Worm (Caenorhabditis elegans) whole organism, L4/young adult: ENCODE data around the gene cnc-6.

Experiments used
- W03F9.2 ChIP-seq: fragments of 150-350 bp; optimal IDR thresholded peaks from 2 replicates; lab custom pipeline; 2014; ENCODE audit warnings: missing biosample characterization, missing genetic modification characterization
- dao-5 ChIP-seq: sonication (generic microtip); optimal IDR thresholded peaks from 2 replicates; lab custom pipeline; 2016; ENCODE audit warnings: missing genotype, missing genetic modification characterization, moderate library complexity, missing compliant biosample characterization
- him-1 ChIP-seq: sonication (generic microtip); optimal IDR thresholded peaks from 2 replicates; lab custom pipeline; 2016; ENCODE audit warnings: missing genotype, missing genetic modification reagents, missing genetic modification characterization, missing compliant biosample characterization

DNA sequence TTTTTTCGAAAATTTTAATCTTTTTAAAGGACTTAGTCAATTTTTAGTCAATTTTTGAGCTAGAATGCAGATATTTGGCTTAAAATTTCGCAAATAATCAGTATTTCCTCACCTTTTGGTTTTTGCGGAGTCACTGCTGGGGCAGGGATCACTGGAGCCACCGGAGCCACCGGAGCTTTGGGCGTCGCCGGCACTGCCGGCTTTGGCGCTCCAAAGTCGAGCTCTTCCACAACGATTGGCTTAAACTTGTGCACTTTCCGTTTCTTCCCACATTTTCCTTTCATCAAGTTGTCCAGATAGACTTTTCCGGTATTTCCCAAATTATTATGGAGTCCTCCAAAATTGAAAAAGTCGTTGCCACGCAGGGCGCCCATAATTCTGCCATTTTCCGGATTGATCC is 51.0 kb downstream of the cnc-6 start:
- TF ChIP-seq him-1 (tag; lab: Kevin White, UChicago) (no peak), W03F9.2 (tag; lab: Kevin White, UChicago) (no peak), dao-5 (no peak)
